Worm (Caenorhabditis elegans) whole organism, L2 larva: ENCODE results near the gene pigg-1.

Experiments used
- ama-1 ChIP-seq: fragments of 150-350 bp; optimal IDR thresholded peaks from 2 replicates; lab custom pipeline; 2018; ENCODE audit warnings: inconsistent platforms
- egl-27 ChIP-seq: sonication (generic microtip); optimal IDR thresholded peaks from 3 replicates; lab custom pipeline; 2017; ENCODE audit warnings: missing biosample characterization, missing genetic modification reagents, missing genetic modification characterization
- lsy-2 ChIP-seq, 2 experiments: fragments of 150-350 bp in 1 of 2; sonication (generic microtip) in 1 of 2; optimal IDR thresholded peaks; 2 replicates each; lab custom pipeline; 2014 to 2017; ENCODE audit warnings: missing biosample characterization in 2 of 2, missing genetic modification characterization in 2 of 2
- mab-5 ChIP-seq: fragments of 150-350 bp; optimal IDR thresholded peaks from 2 replicates; lab custom pipeline; 2014; ENCODE audit warnings: missing biosample characterization, missing genetic modification characterization
- nhr-25 ChIP-seq: fragments of 150-350 bp; sonication (generic microtip); optimal IDR thresholded peaks from 3 replicates; lab custom pipeline; 2014; ENCODE audit warnings: missing biosample characterization, missing genetic modification characterization
- unc-39 ChIP-seq: fragments of 150-350 bp; optimal IDR thresholded peaks from 2 replicates; lab custom pipeline; 2014; ENCODE audit warnings: missing biosample characterization, missing genetic modification characterization

- peak; percentile 89 for TF ChIP-seq ama-1 (lab: Kevin White, UChicago)
- TF ChIP-seq lsy-2 (tag; optimal IDR thresholded peaks at IDR 0.05; lab: Kevin White, UChicago): peak; percentile 94 to 98
- peak; percentile 99 for TF ChIP-seq nhr-25 (tag; lab: Kevin White, UChicago)
- peak; percentile 98 for TF ChIP-seq egl-27 (tag; lab: Kevin White, UChicago)
- TF ChIP-seq unc-39: peak; percentile 88
- peak; percentile 97 for TF ChIP-seq mab-5 (tag; lab: Kevin White, UChicago)
These were observed 38.8 kb downstream of the pigg-1 start, which contains the start of gene iff-2 for ce11 chrII:8561227-8561626.
